Fruit fly (Drosophila melanogaster): ENCODE measurements around the gene Sirup.

- no peak for TF ChIP-seq CG5204 (GFP tag; optimal IDR thresholded peaks at IDR 0.05)
- TF ChIP-seq Hr96 (GFP tag; optimal IDR thresholded peaks at IDR 0.05): no peak
- no peak for TF ChIP-seq CG14711 (tag; optimal IDR thresholded peaks at IDR 0.05)
- no peak for TF ChIP-seq pad (GFP tag; optimal IDR thresholded peaks at IDR 0.05)
- no peak for TF ChIP-seq bab1 (GFP tag; optimal IDR thresholded peaks at IDR 0.05)
- no peak for TF ChIP-seq cic (GFP tag; optimal IDR thresholded peaks at IDR 0.05)
- no peak for TF ChIP-seq CG12768 (GFP tag; optimal IDR thresholded peaks at IDR 0.05)
- TF ChIP-seq CG7101 (tag; optimal IDR thresholded peaks at IDR 0.05): no peak
- no peak for TF ChIP-seq CG7045 (GFP tag; optimal IDR thresholded peaks at IDR 0.05)
- no peak for TF ChIP-seq CG11617 (GFP tag; optimal IDR thresholded peaks at IDR 0.05)
These were observed 32.2 kb upstream of the Sirup start for dm6 chr2L:7966461-7966846.
